Worm (Caenorhabditis elegans): Measurements from ENCODE around the gene F15A4.10.

ce11 chrII:12494067-12494477, 9.1 kb upstream of the F15A4.10 start:
- TF ChIP-seq ztf-29 (GFP tag; IDR thresholded peaks at IDR 0.05): no peak
- TF ChIP-seq med-1 (GFP tag; optimal IDR thresholded peaks at IDR 0.05; ENCODE audit: insufficient read depth): no peak
- no peak for TF ChIP-seq ref-1 (GFP tag; conservative IDR thresholded peaks at IDR 0.05)
- TF ChIP-seq flt-1 (GFP tag; IDR thresholded peaks at IDR 0.05): no peak
- no peak for TF ChIP-seq cog-1 (tag; optimal IDR thresholded peaks at IDR 0.05)
- no peak for TF ChIP-seq tab-1 (GFP tag; IDR thresholded peaks at IDR 0.05)
- TF ChIP-seq ztf-23 (GFP tag; IDR thresholded peaks at IDR 0.05): no peak
- TF ChIP-seq klf-2 (GFP tag; conservative IDR thresholded peaks at IDR 0.05): no peak

All from whole organism, midembryonic.